Fruit fly (Drosophila melanogaster) whole organism, wandering third instar larva: ENCODE results near the gene psh.

Source experiments
- Abd-B ChIP-seq: fragments of >200 bp; optimal IDR thresholded peaks from 2 replicates; lab custom pipeline; 2017; ENCODE audit warnings: missing biosample characterization, missing genetic modification characterization
- CG32264 ChIP-seq: fragments of 200-800 bp; sonication (Bioruptor generic); optimal IDR thresholded peaks from 2 replicates; lab custom pipeline; 2016; ENCODE audit warnings: missing biosample characterization, missing genetic modification characterization
- CG9705 ChIP-seq: fragments of 200-800 bp; sonication (Bioruptor generic); optimal IDR thresholded peaks from 2 replicates; lab custom pipeline; 2018; ENCODE audit warnings: missing biosample characterization, mild to moderate bottlenecking, missing genetic modification characterization
- CrebA ChIP-seq: fragments of 200-800 bp; sonication (Bioruptor generic); optimal IDR thresholded peaks from 2 replicates; lab custom pipeline; 2016; ENCODE audit warnings: missing biosample characterization, mild to moderate bottlenecking, missing genetic modification characterization, borderline replicate concordance
- Dif ChIP-seq: fragments of 200-275, 200-300 bp; sonication (Bioruptor generic); optimal IDR thresholded peaks from 2 replicates; lab custom pipeline; 2018; ENCODE audit warnings: missing biosample characterization, missing genetic modification characterization; ENCODE audit not compliant: partially characterized antibody
- GATAd ChIP-seq: sonication (Bioruptor generic); optimal IDR thresholded peaks from 2 replicates; lab custom pipeline; 2016; ENCODE audit warnings: missing biosample characterization, missing genetic modification characterization
- HLH106 ChIP-seq: fragments of 200-800 bp; optimal IDR thresholded peaks from 3 replicates; lab custom pipeline; 2019; ENCODE audit warnings: missing biosample characterization, mild to moderate bottlenecking, missing genetic modification characterization, moderate library complexity
- Hnf4 ChIP-seq: fragments of 200-800 bp; sonication (Bioruptor generic); optimal IDR thresholded peaks from 2 replicates; lab custom pipeline; 2016; ENCODE audit warnings: missing biosample characterization, mild to moderate bottlenecking, missing genetic modification characterization
- Hr78 ChIP-seq: fragments of >200 bp; optimal IDR thresholded peaks from 2 replicates; lab custom pipeline; 2017; ENCODE audit warnings: missing biosample characterization, missing genetic modification characterization
- Hr83 ChIP-seq: fragments of 200-300 bp; sonication (Bioruptor generic); optimal IDR thresholded peaks from 2 replicates; lab custom pipeline; 2016; ENCODE audit warnings: missing biosample characterization, mild to moderate bottlenecking, missing genetic modification characterization, moderate library complexity; ENCODE audit not compliant: poor library complexity, severe bottlenecking
- Jra ChIP-seq: sonication (Bioruptor generic); optimal IDR thresholded peaks from 2 replicates; lab custom pipeline; 2016; ENCODE audit warnings: missing biosample characterization, missing genetic modification characterization
- Mio ChIP-seq: sonication (Bioruptor generic); optimal IDR thresholded peaks from 2 replicates; lab custom pipeline; 2016; ENCODE audit warnings: missing biosample characterization, missing genetic modification characterization
- Myc ChIP-seq: fragments of >200 bp; optimal IDR thresholded peaks from 2 replicates; lab custom pipeline; 2017
- N ChIP-seq: fragments of >200 bp; optimal IDR thresholded peaks from 2 replicates; lab custom pipeline; 2018; ENCODE audit warnings: missing biosample characterization, missing external identifiers, missing genetic modification characterization
- OdsH ChIP-seq: fragments of 200-800 bp; sonication (Bioruptor generic); optimal IDR thresholded peaks from 2 replicates; lab custom pipeline; 2016; ENCODE audit warnings: missing biosample characterization, mild to moderate bottlenecking, missing genetic modification characterization
- Sp1 ChIP-seq: fragments of 200-800 bp; sonication (Bioruptor generic); optimal IDR thresholded peaks from 3 replicates; lab custom pipeline; 2019; ENCODE audit warnings: missing biosample characterization, mild to moderate bottlenecking, missing genetic modification characterization, moderate library complexity
- Vsx2 ChIP-seq: fragments of 200-300, 225-300 bp; sonication (Bioruptor generic); optimal IDR thresholded peaks from 2 replicates; lab custom pipeline; 2018; ENCODE audit warnings: missing biosample characterization, missing genetic modification characterization; ENCODE audit not compliant: partially characterized antibody
- brk ChIP-seq: fragments of 200-800 bp; sonication (Bioruptor generic); optimal IDR thresholded peaks from 2 replicates; lab custom pipeline; 2016; ENCODE audit warnings: missing biosample characterization, mild to moderate bottlenecking, missing genetic modification characterization
- dl ChIP-seq, 2 experiments: fragments of 175-275, 200-275 bp in 1 of 2; fragments of 200-275 bp in 1 of 2; sonication (Bioruptor generic); optimal IDR thresholded peaks; lab custom pipeline; 2018; ENCODE audit warnings: mild to moderate bottlenecking in 2 of 2, missing biosample characterization in 2 of 2, missing genetic modification characterization in 2 of 2, moderate library complexity in 2 of 2; ENCODE audit not compliant: partially characterized antibody in 2 of 2, insufficient read depth in 1 of 2
- dmrt93B ChIP-seq: fragments of 200-800 bp; sonication (Bioruptor generic); optimal IDR thresholded peaks from 2 replicates; lab custom pipeline; 2018; ENCODE audit warnings: missing biosample characterization, mild to moderate bottlenecking, missing genetic modification characterization
- dsf ChIP-seq: sonication (Bioruptor generic); optimal IDR thresholded peaks from 2 replicates; lab custom pipeline; 2016; ENCODE audit warnings: missing biosample characterization, missing genetic modification characterization, borderline replicate concordance
- ey ChIP-seq: fragments of 200-800 bp; sonication (Bioruptor generic); optimal IDR thresholded peaks from 2 replicates; lab custom pipeline; 2016; ENCODE audit warnings: missing biosample characterization, missing genetic modification characterization
- foxo ChIP-seq, 2 experiments: fragments of 200-800 bp; sonication (Bioruptor generic); optimal IDR thresholded peaks; 2 replicates in 1 of 2; 3 replicates in 1 of 2; lab custom pipeline; 2016 to 2017; ENCODE audit warnings: missing biosample characterization in 2 of 2, missing genetic modification characterization in 2 of 2
- fru ChIP-seq: fragments of 200-800 bp; sonication (Bioruptor generic); optimal IDR thresholded peaks from 3 replicates; lab custom pipeline; 2016; ENCODE audit warnings: missing biosample characterization, mild to moderate bottlenecking, missing genetic modification characterization
- jim ChIP-seq: fragments of 175-275, 200-325 bp; sonication (Bioruptor generic); optimal IDR thresholded peaks from 2 replicates; lab custom pipeline; 2016; ENCODE audit warnings: missing biosample characterization, mild to moderate bottlenecking, missing genetic modification characterization
- pan ChIP-seq: fragments of >200 bp; optimal IDR thresholded peaks from 2 replicates; lab custom pipeline; 2017
- rgr ChIP-seq: fragments of 200-800 bp; sonication (Bioruptor generic); optimal IDR thresholded peaks from 3 replicates; lab custom pipeline; 2016; ENCODE audit warnings: missing biosample characterization, mild to moderate bottlenecking, missing genetic modification characterization
- sage ChIP-seq: fragments of 200-800 bp; sonication (Bioruptor generic); optimal IDR thresholded peaks from 2 replicates; lab custom pipeline; 2016; ENCODE audit warnings: missing biosample characterization, mild to moderate bottlenecking, missing genetic modification characterization
- sv ChIP-seq: fragments of 200-800 bp; sonication (Bioruptor generic); optimal IDR thresholded peaks from 3 replicates; lab custom pipeline; 2016; ENCODE audit warnings: missing biosample characterization, missing genetic modification characterization
- tai ChIP-seq: sonication (Bioruptor generic); optimal IDR thresholded peaks from 2 replicates; lab custom pipeline; 2016; ENCODE audit warnings: missing biosample characterization, missing genetic modification characterization
- usp ChIP-seq: fragments of >200 bp; optimal IDR thresholded peaks from 2 replicates; lab custom pipeline; 2017; ENCODE audit warnings: missing biosample characterization, missing genetic modification characterization
- woc ChIP-seq: sonication (Bioruptor generic); optimal IDR thresholded peaks from 2 replicates; lab custom pipeline; 2016; ENCODE audit warnings: missing biosample characterization, mild to moderate bottlenecking, missing genetic modification characterization

The psh gene

dm6 chrX:18479307-18480134 is 7.2 kb downstream of the psh start, which contains the start of gene CG32547 (continued):
- TF ChIP-seq Hr83 (GFP tag; lab: Kevin White, UChicago) (no peak), jim (GFP tag; lab: Kevin White, UChicago) (no peak), Myc (lab: Kevin White, UChicago) (no peak), dmrt93B (no peak)

dm6 chrX:18467881-18468280 is 18.8 kb downstream of the psh start:
- TF ChIP-seq GATAd (no peak), Hr83 (GFP tag; lab: Kevin White, UChicago) (no peak), foxo (GFP tag; optimal IDR thresholded peaks at IDR 0.05; lab: Kevin White, UChicago) (no peak), dl (GFP tag; optimal IDR thresholded peaks at IDR 0.05; lab: Kevin White, UChicago; ENCODE audit: insufficient read depth in 1 of 2, partially characterized antibody in 2 of 2) (no peak), tai (GFP tag; lab: Kevin White, UChicago) (no peak), pan (no peak), CrebA (GFP tag; lab: Kevin White, UChicago) (no peak), Jra (no peak), Vsx2 (GFP tag; lab: Kevin White, UChicago) (no peak), CG9705 (GFP tag; lab: Kevin White, UChicago) (no peak), Sp1 (GFP tag; lab: Kevin White, UChicago) (no peak), fru (GFP tag; lab: Kevin White, UChicago) (no peak), ey (GFP tag; lab: Kevin White, UChicago) (no peak), dsf (GFP tag; lab: Kevin White, UChicago) (no peak), Dif (GFP tag; lab: Kevin White, UChicago) (no peak), OdsH (no peak), HLH106 (tag; lab: Kevin White, UChicago) (no peak), N (GFP tag; lab: Kevin White, UChicago) (no peak)

dm6 chrX:18460318-18460717 is 26.4 kb downstream of the psh start, which contains the start of gene CG43843:
Gene CG43843, minus strand, starts transcription at chrX:18460418.
- TF ChIP-seq foxo (GFP tag; optimal IDR thresholded peaks at IDR 0.05; lab: Kevin White, UChicago) (no peak), Jra (no peak), N (GFP tag; lab: Kevin White, UChicago) (no peak), Abd-B (no peak), ey (GFP tag; lab: Kevin White, UChicago) (no peak), fru (GFP tag; lab: Kevin White, UChicago) (no peak), GATAd (no peak), dl (GFP tag; optimal IDR thresholded peaks at IDR 0.05; lab: Kevin White, UChicago; ENCODE audit: insufficient read depth in 1 of 2, partially characterized antibody in 2 of 2) (no peak), Vsx2 (GFP tag; lab: Kevin White, UChicago) (no peak), Myc (lab: Kevin White, UChicago) (no peak), sage (GFP tag; lab: Kevin White, UChicago) (no peak), CrebA (GFP tag; lab: Kevin White, UChicago) (no peak), Hnf4 (GFP tag; lab: Kevin White, UChicago) (no peak), woc (GFP tag; lab: Kevin White, UChicago) (no peak), usp (GFP tag; lab: Kevin White, UChicago) (no peak), Mio (GFP tag; lab: Kevin White, UChicago) (no peak), CG32264 (GFP tag; lab: Kevin White, UChicago) (no peak), Dif (GFP tag; lab: Kevin White, UChicago) (no peak), sv (GFP tag; lab: Kevin White, UChicago) (no peak)
- TF ChIP-seq, all 38 proteins: peak for 0

dm6 chrX:18452717-18453116 is 34.0 kb downstream of the psh start:
- no peak for TF ChIP-seq sv (GFP tag; lab: Kevin White, UChicago)
- no peak for TF ChIP-seq rgr (GFP tag; lab: Kevin White, UChicago)
- no peak for TF ChIP-seq woc (GFP tag; lab: Kevin White, UChicago)
- no peak for TF ChIP-seq Hr78
- no peak for TF ChIP-seq jim (GFP tag; lab: Kevin White, UChicago)
- no peak for TF ChIP-seq foxo (GFP tag; optimal IDR thresholded peaks at IDR 0.05; lab: Kevin White, UChicago)
- TF ChIP-seq usp (GFP tag; lab: Kevin White, UChicago) = no peak
- no peak for TF ChIP-seq tai (GFP tag; lab: Kevin White, UChicago)
- TF ChIP-seq N (GFP tag; lab: Kevin White, UChicago) = no peak
- no peak for TF ChIP-seq CG9705 (GFP tag; lab: Kevin White, UChicago)
- TF ChIP-seq GATAd = no peak
- no peak for TF ChIP-seq Hnf4 (GFP tag; lab: Kevin White, UChicago)
- no peak for TF ChIP-seq brk (GFP tag; lab: Kevin White, UChicago)
- TF ChIP-seq pan = no peak
- TF ChIP-seq Vsx2 (GFP tag; lab: Kevin White, UChicago) = no peak
- no peak for TF ChIP-seq HLH106 (tag; lab: Kevin White, UChicago)
